Worm (Caenorhabditis elegans) whole organism, L4/young adult: ENCODE results near the gene gcy-31.

Source experiments
- W03F9.2 ChIP-seq: fragments of 150-350 bp; optimal IDR thresholded peaks from 2 replicates; lab custom pipeline; 2014; ENCODE audit warnings: missing biosample characterization, missing genetic modification characterization
- dao-5 ChIP-seq: sonication (generic microtip); optimal IDR thresholded peaks from 2 replicates; lab custom pipeline; 2016; ENCODE audit warnings: missing genotype, missing genetic modification characterization, moderate library complexity, missing compliant biosample characterization
- him-1 ChIP-seq: sonication (generic microtip); optimal IDR thresholded peaks from 2 replicates; lab custom pipeline; 2016; ENCODE audit warnings: missing genotype, missing genetic modification reagents, missing genetic modification characterization, missing compliant biosample characterization

Gene gcy-31

ce11 chrX:2427404-2427803, at the start of gene gcy-31:
Gene gcy-31 (minus strand): TSS chrX:2427504.
- TF ChIP-seq W03F9.2 (tag; lab: Kevin White, UChicago) (no peak), dao-5 (tag; lab: Kevin White, UChicago) (no peak), him-1 (tag; lab: Kevin White, UChicago) (no peak)

DNA sequence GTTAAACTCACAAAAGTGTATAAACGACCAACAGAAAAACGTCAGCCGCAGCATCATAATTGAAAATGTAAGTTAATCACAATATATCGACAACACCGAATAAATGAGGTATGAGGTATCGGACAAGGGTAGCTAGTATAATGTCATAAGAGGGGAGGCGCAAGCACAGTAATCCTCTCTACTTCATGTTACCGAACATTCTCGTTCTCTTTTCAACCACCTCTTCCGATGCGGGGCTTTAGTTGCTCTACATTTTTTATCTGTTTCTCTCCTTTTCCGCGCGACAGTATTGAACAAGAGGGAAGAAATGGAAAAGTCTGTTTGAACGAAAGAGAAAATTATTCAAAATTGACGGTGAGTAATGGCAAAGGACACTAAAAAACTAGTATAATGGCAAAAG, 48.6 kb upstream of the gcy-31 start, which contains the start of gene R04B3.3:
R04B3.3 (minus strand) TSS at position 101 of the 400 bp plus-strand sequence.
- TF ChIP-seq W03F9.2 (tag; lab: Kevin White, UChicago) = no peak
- no peak for TF ChIP-seq him-1 (tag; lab: Kevin White, UChicago)
- TF ChIP-seq dao-5 (tag; lab: Kevin White, UChicago) = no peak

DNA sequence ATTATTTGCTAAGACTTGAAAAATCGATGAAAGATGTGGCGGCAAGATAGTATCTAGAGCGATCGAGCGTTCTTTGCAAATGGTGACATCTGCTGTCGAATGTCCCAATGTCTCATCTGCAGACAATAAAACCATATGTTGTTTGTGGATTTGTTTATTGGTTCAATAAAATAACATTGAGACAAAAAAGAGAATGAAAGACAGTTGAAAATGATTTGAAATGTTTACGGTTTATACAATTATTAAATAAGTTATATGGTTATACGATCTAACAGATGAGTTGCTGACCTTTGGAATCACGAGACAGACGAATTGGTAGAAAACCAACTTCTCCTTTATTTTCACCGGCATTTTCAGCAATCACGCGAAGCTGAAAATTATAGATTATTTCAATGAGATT, 46.3 kb upstream of the gcy-31 start, which contains the start of gene R04B3.2:
R04B3.2 (minus strand) TSS at position 101 of the 400 bp plus-strand sequence.
- TF ChIP-seq him-1 (tag; lab: Kevin White, UChicago) (no peak), dao-5 (tag; lab: Kevin White, UChicago) (no peak), W03F9.2 (tag; lab: Kevin White, UChicago) (no peak)

DNA sequence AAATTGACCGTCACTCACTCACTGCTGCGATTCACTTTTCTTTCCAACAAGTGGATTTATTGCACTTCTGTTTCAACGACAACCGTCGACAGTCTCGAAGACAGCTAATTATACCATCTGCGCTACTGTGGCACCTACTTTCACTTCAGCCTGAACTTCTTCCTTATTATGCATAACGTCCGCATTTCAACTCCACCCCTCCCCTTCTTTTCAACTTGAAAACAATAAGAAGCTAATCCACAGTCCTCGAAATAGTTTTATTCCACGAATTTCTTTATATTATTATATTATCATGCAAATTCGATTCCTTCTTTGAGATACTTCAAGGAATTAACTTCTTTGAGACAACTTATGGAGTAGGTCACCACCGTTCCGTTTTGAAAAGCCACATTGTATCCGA, 44.0 kb upstream of the gcy-31 start, which contains the start of gene R04B3.1:
R04B3.1 (minus strand) TSS at position 101 of the 400 bp plus-strand sequence.
- TF ChIP-seq dao-5 (tag; lab: Kevin White, UChicago) (no peak), W03F9.2 (tag; lab: Kevin White, UChicago) (no peak), him-1 (tag; lab: Kevin White, UChicago) (no peak)

- TF ChIP-seq dao-5 (tag; lab: Kevin White, UChicago) = no peak
- TF ChIP-seq him-1 (tag; lab: Kevin White, UChicago) = no peak
- no peak for TF ChIP-seq W03F9.2 (tag; lab: Kevin White, UChicago)
These were observed 36.8 kb upstream of the gcy-31 start for ce11 chrX:2464064-2464463.

ce11 chrX:2461742-2462141, 34.4 kb upstream of the gcy-31 start:
- TF ChIP-seq him-1 (tag; lab: Kevin White, UChicago) = no peak
- TF ChIP-seq W03F9.2 (tag; lab: Kevin White, UChicago) = no peak
- TF ChIP-seq dao-5 (tag; lab: Kevin White, UChicago) = no peak

ce11 chrX:2459793-2460192, 32.5 kb upstream of the gcy-31 start, which contains the start of gene fox-1:
Gene fox-1 (minus strand): TSS chrX:2459893.
- TF ChIP-seq dao-5 (tag; lab: Kevin White, UChicago) = no peak
- no peak for TF ChIP-seq W03F9.2 (tag; lab: Kevin White, UChicago)

DNA sequence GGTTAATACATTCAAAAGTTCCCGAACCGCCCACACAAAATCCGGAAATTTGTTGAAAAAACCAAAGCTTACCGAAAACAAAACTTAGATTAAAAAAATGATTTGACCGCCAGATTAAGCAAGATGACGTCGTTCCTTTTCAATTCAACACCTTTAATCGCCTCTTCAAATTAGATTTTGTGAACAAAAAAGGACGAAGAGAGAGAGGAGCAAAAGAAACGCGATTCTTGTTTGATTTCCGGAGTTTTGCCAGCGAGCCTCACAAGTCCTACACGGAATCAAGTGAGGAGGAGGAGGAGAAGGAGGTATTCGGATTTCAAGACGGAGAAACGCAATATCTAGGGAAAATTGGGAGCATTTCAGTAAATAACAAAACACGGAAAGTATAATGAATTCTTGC, 30.2 kb upstream of the gcy-31 start:
- TF ChIP-seq him-1 (tag; lab: Kevin White, UChicago) (no peak), dao-5 (tag; lab: Kevin White, UChicago) (no peak), W03F9.2 (tag; lab: Kevin White, UChicago) (no peak)

DNA sequence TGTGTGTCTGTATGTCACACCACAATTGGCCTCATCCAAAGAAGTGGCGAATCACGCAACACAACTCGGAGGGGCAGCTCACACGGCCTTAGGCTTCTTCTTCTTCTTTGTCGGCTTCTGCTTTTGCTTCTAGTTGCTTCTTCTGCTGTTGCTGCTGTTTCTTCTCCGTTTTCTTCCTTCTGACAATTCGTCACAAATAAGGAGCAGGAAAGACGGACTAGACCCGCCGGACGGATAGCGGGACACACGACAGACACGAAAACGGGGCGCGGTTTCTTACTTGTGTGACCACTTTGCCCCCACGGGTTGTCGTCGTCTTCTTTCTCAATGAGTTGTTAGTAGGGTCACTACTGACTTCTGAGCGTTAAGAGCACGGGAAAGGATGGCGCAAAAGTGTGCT, 28.8 kb upstream of the gcy-31 start:
- TF ChIP-seq him-1 (tag; lab: Kevin White, UChicago) (peak; percentile 3), dao-5 (tag; lab: Kevin White, UChicago) (no peak)

- TF ChIP-seq W03F9.2 (tag; lab: Kevin White, UChicago) (no peak), him-1 (tag; lab: Kevin White, UChicago) (no peak), dao-5 (tag; lab: Kevin White, UChicago) (no peak)
These were observed 27.6 kb upstream of the gcy-31 start for ce11 chrX:2454914-2455313.

DNA sequence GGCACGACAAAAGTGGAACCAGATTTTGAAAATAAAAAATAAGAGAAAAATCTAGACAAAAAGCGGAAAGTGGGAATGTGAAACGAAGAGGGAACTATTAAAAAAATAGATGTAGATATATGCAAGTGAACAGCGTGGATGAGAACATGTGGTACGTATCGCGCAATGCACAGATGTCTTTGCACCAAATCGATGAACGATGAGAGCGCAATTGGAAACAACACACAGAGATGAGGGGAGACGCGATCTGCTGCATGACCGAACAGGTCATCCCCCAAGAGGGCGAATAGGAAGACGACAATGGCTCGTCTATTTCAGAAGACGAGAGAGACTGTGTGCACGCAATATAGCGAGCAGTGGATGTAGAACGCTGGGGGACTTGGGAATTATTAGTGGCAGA, 25.4 kb upstream of the gcy-31 start:
- TF ChIP-seq W03F9.2 (tag; lab: Kevin White, UChicago) = no peak
- no peak for TF ChIP-seq dao-5 (tag; lab: Kevin White, UChicago)
- TF ChIP-seq him-1 (tag; lab: Kevin White, UChicago) = no peak

DNA sequence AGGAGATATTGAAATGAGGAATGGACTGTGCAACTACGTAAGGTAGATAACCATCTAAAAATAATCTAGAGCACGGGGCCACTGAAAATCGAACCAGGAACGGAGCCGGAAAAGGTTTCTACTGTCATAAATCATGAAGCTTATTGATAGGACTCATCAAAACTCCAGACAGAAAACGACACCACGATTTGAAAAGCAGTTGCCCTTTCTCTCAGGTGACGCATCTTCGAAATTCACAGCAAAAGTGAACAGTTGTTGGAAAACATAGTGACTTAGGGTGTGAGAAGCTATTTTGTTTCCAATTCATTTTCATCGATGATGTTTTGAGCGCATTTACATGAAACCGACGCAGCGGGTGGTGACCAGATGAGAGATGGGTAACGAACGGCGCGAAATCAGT, 25.0 kb upstream of the gcy-31 start:
- TF ChIP-seq dao-5 (tag; lab: Kevin White, UChicago) (no peak), W03F9.2 (tag; lab: Kevin White, UChicago) (no peak), him-1 (tag; lab: Kevin White, UChicago) (no peak)

- TF ChIP-seq dao-5 (tag; lab: Kevin White, UChicago) (no peak), W03F9.2 (tag; lab: Kevin White, UChicago) (no peak), him-1 (tag; lab: Kevin White, UChicago) (no peak)
These were observed 23.7 kb upstream of the gcy-31 start for ce11 chrX:2450994-2451393.

- no peak for TF ChIP-seq him-1 (tag; lab: Kevin White, UChicago)
- TF ChIP-seq dao-5 (tag; lab: Kevin White, UChicago) = no peak
- no peak for TF ChIP-seq W03F9.2 (tag; lab: Kevin White, UChicago)
These were observed 19.9 kb upstream of the gcy-31 start for ce11 chrX:2447214-2447613.
